Worm (Caenorhabditis elegans) whole organism, early embryonic: Measurements from ENCODE around the gene K10H10.10.
A peak's percentile ranks its signal among the peaks of the same experiment; 100 is the strongest.

Experiments used
- B0310.2 ChIP-seq: sonication (generic microtip); optimal IDR thresholded peaks from 2 replicates; lab custom pipeline; 2016; ENCODE audit warnings: mild to moderate bottlenecking, missing genetic modification characterization, missing compliant biosample characterization
- F13C5.2 ChIP-seq: sonication (generic microtip); optimal IDR thresholded peaks from 2 replicates; lab custom pipeline; 2017; ENCODE audit warnings: mild to moderate bottlenecking, missing genetic modification characterization, inconsistent platforms, missing compliant biosample characterization
- aly-1 ChIP-seq: sonication (generic microtip); optimal IDR thresholded peaks from 2 replicates; lab custom pipeline; 2016; ENCODE audit warnings: missing genetic modification characterization, missing compliant biosample characterization
- ama-1 ChIP-seq: fragments of 150-350 bp; optimal IDR thresholded peaks from 2 replicates; lab custom pipeline; 2014
- ceh-13 ChIP-seq: fragments of 200-800 bp; sonication (Bioruptor generic); optimal IDR thresholded peaks from 2 replicates; lab custom pipeline; 2018; ENCODE audit warnings: mild to moderate bottlenecking, missing genetic modification characterization, missing compliant biosample characterization
- ceh-36 ChIP-seq: sonication (generic microtip); optimal IDR thresholded peaks from 2 replicates; lab custom pipeline; 2016; ENCODE audit warnings: missing genetic modification characterization, inconsistent platforms, missing compliant biosample characterization
- ets-7 ChIP-seq: sonication (generic microtip); optimal IDR thresholded peaks from 2 replicates; lab custom pipeline; 2016; ENCODE audit warnings: missing genotype, missing genetic modification characterization, missing compliant biosample characterization
- flt-1 ChIP-seq: fragments of 200-800 bp; sonication (Bioruptor generic); IDR thresholded peaks from 2 replicates; pipeline ENCODE4 v1.3.6; 2022; ENCODE audit warnings: missing genetic modification characterization, missing compliant biosample characterization
- hmbx-1 ChIP-seq: sonication (generic microtip); optimal IDR thresholded peaks from 2 replicates; lab custom pipeline; 2016; ENCODE audit warnings: mild to moderate bottlenecking, missing genetic modification characterization, missing compliant biosample characterization
- hmg-4 ChIP-seq: fragments of 200-800 bp; sonication (Bioruptor generic); optimal IDR thresholded peaks from 2 replicates; lab custom pipeline; 2018; ENCODE audit warnings: mild to moderate bottlenecking, missing genetic modification characterization, missing compliant biosample characterization
- hnd-1 ChIP-seq: sonication (generic microtip); optimal IDR thresholded peaks from 2 replicates; lab custom pipeline; 2016; ENCODE audit warnings: missing genetic modification characterization, missing compliant biosample characterization
- pes-1 ChIP-seq: fragments of 200-800 bp; sonication (Bioruptor generic); IDR thresholded peaks from 2 replicates; pipeline ENCODE4 v1.3.6; 2022; ENCODE audit warnings: missing genetic modification reagents, missing genetic modification characterization, missing compliant biosample characterization
- scrt-1 ChIP-seq: fragments of 200-800 bp; sonication (Bioruptor generic); IDR thresholded peaks from 2 replicates; pipeline ENCODE4 v1.3.6; 2022; ENCODE audit warnings: missing genetic modification characterization, missing compliant biosample characterization
- sea-1 ChIP-seq: fragments of 200-800 bp; sonication (Bioruptor generic); conservative IDR thresholded peaks from 2 replicates; pipeline ENCODE4 v1.3.6; 2022; ENCODE audit warnings: missing genetic modification characterization, missing compliant biosample characterization
- tbx-11 ChIP-seq: fragments of 200-800 bp; sonication (Bioruptor generic); IDR thresholded peaks from 2 replicates; pipeline ENCODE4 v1.3.6; 2022; ENCODE audit warnings: missing genetic modification characterization, missing compliant biosample characterization
- tbx-37 ChIP-seq: fragments of 200-800 bp; sonication (Bioruptor generic); conservative IDR thresholded peaks from 2 replicates; pipeline ENCODE4 v1.3.6; 2022; ENCODE audit warnings: missing genetic modification reagents, missing genetic modification characterization, missing compliant biosample characterization
- tra-4 ChIP-seq: sonication (generic microtip); optimal IDR thresholded peaks from 2 replicates; lab custom pipeline; 2017; ENCODE audit warnings: missing genetic modification characterization, missing compliant biosample characterization

Gene K10H10.10

DNA sequence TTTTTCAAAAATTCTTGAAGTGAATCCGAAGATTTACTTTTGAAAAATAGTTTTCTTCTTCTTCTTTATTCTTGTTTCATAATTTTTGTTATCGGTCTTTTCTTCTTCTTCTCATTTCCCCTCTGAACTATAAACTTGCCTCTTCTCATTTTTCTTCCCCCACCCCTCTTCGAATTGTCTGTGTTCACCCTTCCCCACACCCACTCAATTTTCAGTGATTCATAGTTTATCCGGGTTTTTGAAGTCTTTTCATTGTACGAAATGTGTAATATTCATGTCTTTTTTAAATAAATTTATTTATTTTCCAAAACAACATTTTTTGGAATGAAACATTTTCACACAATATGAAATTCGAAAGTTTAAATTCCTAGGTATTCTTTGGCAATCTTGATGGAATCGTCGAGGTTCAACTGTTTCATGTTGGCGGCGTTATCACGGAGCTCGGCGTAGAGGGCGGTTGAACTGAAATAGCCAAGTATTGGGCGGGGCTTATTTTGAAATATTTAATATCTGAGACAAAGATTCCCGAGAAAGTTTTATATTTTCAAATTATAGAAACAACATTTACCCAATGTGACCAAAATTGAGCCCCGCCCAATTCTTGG lies 14.9 kb upstream of the K10H10.10 start:
- TF ChIP-seq tbx-11 (GFP tag; lab: Robert Waterston, UW) (no peak), F13C5.2 (no peak), ets-7 (tag; lab: Kevin White, UChicago) (no peak), hnd-1 (no peak), hmbx-1 (no peak), pes-1 (GFP tag; lab: Robert Waterston, UW) (no peak), ceh-13 (GFP tag; lab: Kevin White, UChicago) (no peak), ceh-36 (tag; lab: Kevin White, UChicago) (no peak), sea-1 (no peak), ama-1 (no peak), hmg-4 (no peak), tbx-37 (GFP tag; lab: Robert Waterston, UW) (no peak), flt-1 (GFP tag; lab: Robert Waterston, UW) (no peak), tra-4 (no peak), B0310.2 (tag; lab: Kevin White, UChicago) (no peak), scrt-1 (GFP tag; lab: Robert Waterston, UW) (no peak), aly-1 (no peak)

DNA sequence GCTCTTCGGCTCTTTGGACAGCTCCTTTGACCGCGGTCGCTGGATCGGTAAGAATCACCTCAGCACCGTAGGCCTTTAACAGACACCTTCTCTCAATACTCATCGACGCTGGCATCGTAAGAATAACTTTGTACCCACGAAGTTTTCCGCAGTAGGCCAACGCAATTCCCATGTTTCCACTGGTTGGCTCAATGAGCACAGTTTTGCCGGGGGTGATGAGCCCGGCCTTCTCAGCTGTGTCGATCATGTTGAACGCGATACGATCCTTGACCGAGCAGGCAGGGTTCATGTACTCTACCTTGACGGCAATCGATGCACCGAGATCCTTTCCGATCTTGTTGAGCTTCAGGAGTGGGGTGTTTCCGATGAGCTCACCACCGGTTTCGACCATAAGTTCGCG lies 13.6 kb upstream of the K10H10.10 start:
- TF ChIP-seq hmg-4 = no peak
- TF ChIP-seq hmbx-1 = no peak
- TF ChIP-seq B0310.2 (tag; lab: Kevin White, UChicago) = no peak
- no peak for TF ChIP-seq aly-1
- TF ChIP-seq ceh-36 (tag; lab: Kevin White, UChicago) = no peak
- no peak for TF ChIP-seq ets-7 (tag; lab: Kevin White, UChicago)
- no peak for TF ChIP-seq F13C5.2
- no peak for TF ChIP-seq pes-1 (GFP tag; lab: Robert Waterston, UW)
- TF ChIP-seq tbx-11 (GFP tag; lab: Robert Waterston, UW) = no peak
- no peak for TF ChIP-seq tra-4
- TF ChIP-seq ama-1 = no peak

DNA sequence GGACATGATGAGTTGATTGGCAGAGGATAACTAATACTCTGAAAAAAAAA lies 13.3 kb upstream of the K10H10.10 start, which contains the start of gene cysl-2:
TSS of gene cysl-2 (minus strand) at position 38 of the 50 bp plus-strand sequence.
- TF ChIP-seq scrt-1 (GFP tag; lab: Robert Waterston, UW) (no peak), tbx-37 (GFP tag; lab: Robert Waterston, UW) (no peak), hmbx-1 (no peak), sea-1 (no peak), pes-1 (GFP tag; lab: Robert Waterston, UW) (no peak)

DNA sequence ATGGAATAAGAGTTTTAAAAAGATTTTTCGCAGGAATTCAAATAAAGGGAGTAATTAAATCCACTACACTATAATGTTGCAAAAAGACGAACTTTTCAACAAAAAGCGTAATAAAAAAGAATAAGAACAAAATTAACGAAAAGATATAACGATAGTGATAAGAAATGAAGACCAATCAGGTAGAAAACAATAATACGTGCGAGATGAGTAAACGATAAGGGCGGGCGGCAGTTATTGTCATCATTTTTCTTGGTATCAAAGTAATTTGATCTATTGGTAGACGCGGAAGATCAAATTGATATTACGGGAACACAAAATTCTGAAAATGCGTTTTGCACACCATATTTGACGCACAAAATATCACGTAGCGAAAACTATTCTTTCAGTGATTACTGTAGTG lies 13.1 kb upstream of the K10H10.10 start:
- TF ChIP-seq tra-4 (no peak), pes-1 (GFP tag; lab: Robert Waterston, UW) (no peak), aly-1 (no peak), hmg-4 (no peak), tbx-11 (GFP tag; lab: Robert Waterston, UW) (no peak), hmbx-1 (no peak), ceh-36 (tag; lab: Kevin White, UChicago) (no peak), ceh-13 (GFP tag; lab: Kevin White, UChicago) (no peak), sea-1 (no peak)

DNA sequence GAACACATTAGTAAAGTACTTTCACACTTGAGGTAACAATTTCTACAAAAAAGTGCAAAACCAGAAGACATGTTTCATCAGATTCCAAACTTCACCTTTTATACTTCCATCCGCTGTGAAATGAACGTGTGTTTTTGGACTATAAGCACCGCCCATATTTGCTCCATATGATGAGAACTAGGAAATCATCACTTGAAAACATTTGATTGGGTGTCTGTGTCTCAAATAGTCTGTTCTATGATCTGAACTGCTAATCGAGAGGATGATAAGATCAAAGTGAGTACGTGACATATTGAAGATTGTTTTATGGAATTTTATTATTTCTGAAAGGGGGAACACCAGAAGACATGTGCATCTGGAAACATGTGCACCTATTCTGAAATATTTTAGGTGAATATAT lies 12.2 kb upstream of the K10H10.10 start:
- no peak for TF ChIP-seq ceh-13 (GFP tag; lab: Kevin White, UChicago)
- no peak for TF ChIP-seq tbx-11 (GFP tag; lab: Robert Waterston, UW)
- no peak for TF ChIP-seq hmg-4
- no peak for TF ChIP-seq F13C5.2

DNA sequence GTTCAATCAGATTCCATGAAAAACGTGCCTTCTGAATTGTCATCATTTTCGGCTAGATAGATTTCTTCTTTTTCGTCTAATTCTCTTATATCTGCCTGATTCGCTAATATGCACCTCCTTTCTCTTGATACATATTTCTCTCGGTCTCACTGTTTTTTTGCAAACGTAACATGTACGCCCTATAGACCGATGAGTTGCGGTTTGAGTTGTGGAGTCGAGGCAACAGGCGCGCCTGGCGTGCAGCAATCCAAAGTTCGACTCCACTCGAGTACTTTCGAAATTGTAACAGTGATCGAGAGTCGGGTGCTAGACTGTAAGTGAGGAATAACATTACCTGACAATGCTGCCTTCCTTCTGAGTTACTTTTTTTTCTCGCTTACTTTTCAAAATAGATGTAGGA lies 10.8 kb upstream of the K10H10.10 start:
- TF ChIP-seq sea-1 = peak; percentile 92
- peak; percentile 48; the same call in 1 of the 2 replicates for TF ChIP-seq tbx-37 (GFP tag; lab: Robert Waterston, UW)
- peak; percentile 95 for TF ChIP-seq hnd-1
- TF ChIP-seq ets-7 (tag; lab: Kevin White, UChicago) = peak; percentile 80
- peak; percentile 87 for TF ChIP-seq hmbx-1
- peak; percentile 86 for TF ChIP-seq tra-4
- TF ChIP-seq ama-1 = no peak
- TF ChIP-seq F13C5.2 = peak; percentile 90
- peak; percentile 93 for TF ChIP-seq ceh-36 (tag; lab: Kevin White, UChicago)
- TF ChIP-seq hmg-4 = peak; percentile 98
- peak; percentile 90 for TF ChIP-seq tbx-11 (GFP tag; lab: Robert Waterston, UW)
- TF ChIP-seq aly-1 = peak; percentile 97
- TF ChIP-seq scrt-1 (GFP tag; lab: Robert Waterston, UW) = peak; percentile 91
- TF ChIP-seq B0310.2 (tag; lab: Kevin White, UChicago) = peak; percentile 84
- TF ChIP-seq pes-1 (GFP tag; lab: Robert Waterston, UW) = peak; percentile 93
- peak; percentile 91 for TF ChIP-seq flt-1 (GFP tag; lab: Robert Waterston, UW)
- TF ChIP-seq ceh-13 (GFP tag; lab: Kevin White, UChicago) = peak; percentile 89

DNA sequence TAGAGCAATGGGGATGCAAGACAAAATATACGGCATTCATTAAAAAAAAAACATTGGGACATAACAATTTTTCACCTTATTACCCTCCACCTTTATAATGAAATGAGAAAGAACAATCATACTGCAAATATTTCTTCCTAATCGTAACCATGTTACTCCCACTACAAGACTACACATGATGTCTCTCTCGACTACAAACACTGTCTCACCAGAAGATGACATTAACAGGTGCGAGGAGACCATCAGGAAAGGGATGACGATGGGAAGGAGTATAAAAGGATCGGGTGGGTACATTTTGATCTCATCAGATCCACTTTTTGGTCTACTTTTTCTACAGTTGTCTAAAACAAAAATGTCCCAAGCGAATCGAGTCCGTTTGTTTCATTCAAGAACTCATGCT lies 9.7 kb upstream of the K10H10.10 start, which contains the start of gene dhs-8:
TSS of gene dhs-8 (plus strand) at position 179 of the 400 bp plus-strand sequence.
- TF ChIP-seq tra-4 (no peak), ceh-36 (tag; lab: Kevin White, UChicago) (no peak), F13C5.2 (no peak), tbx-37 (GFP tag; lab: Robert Waterston, UW) (no peak)

DNA sequence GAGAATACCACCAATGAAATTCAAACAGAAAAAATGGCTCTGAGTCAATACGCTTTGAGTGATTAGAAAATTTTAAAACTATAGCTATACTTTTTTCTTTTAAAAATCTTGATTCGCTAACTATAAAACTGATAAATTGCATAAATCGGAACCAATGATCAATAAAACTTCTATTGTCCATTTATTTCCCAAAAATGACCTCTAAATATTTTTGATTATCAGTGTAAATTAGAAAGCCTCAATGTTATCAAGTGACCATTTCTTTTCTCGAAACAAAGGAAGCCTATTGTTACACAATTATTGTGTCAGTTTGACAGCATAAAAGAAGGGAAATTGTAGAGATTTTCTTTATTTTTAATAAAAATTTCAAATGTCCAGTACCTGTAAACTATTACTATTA lies 7.4 kb upstream of the K10H10.10 start, which contains the start of gene K10H10.4:
TSS of gene K10H10.4 (plus strand) at position 301 of the 400 bp plus-strand sequence.
- TF ChIP-seq F13C5.2 = no peak
- TF ChIP-seq hmbx-1 = no peak

- TF ChIP-seq tra-4 (no peak), F13C5.2 (no peak)
Measured at ce11 chrII:14501447-14501846, 6.1 kb upstream of the K10H10.10 start, which contains the start of gene K10H10.5. Gene K10H10.5 (plus strand): TSS chrII:14501747.
